Worm (Caenorhabditis elegans) whole organism, L3 larva: Measurements from ENCODE around the gene srh-216.

Source experiments
- R02D3.7 ChIP-seq: fragments of 150-350 bp; optimal IDR thresholded peaks from 2 replicates; lab custom pipeline; 2014; ENCODE audit warnings: missing biosample characterization, missing genetic modification characterization
- ZK546.5 ChIP-seq: sonication (generic microtip); optimal IDR thresholded peaks from 2 replicates; lab custom pipeline; 2017; ENCODE audit warnings: missing biosample characterization, missing genetic modification characterization
- aly-2 ChIP-seq: fragments of 150-350 bp; optimal IDR thresholded peaks from 2 replicates; lab custom pipeline; 2014; ENCODE audit warnings: missing biosample characterization, missing genetic modification characterization
- ama-1 ChIP-seq: fragments of 150-350 bp; optimal IDR thresholded peaks from 2 replicates; lab custom pipeline; 2018
- ceh-16 ChIP-seq: sonication (generic microtip); optimal IDR thresholded peaks from 2 replicates; lab custom pipeline; 2017; ENCODE audit warnings: missing biosample characterization, missing genetic modification characterization
- ceh-28 ChIP-seq: fragments of 150-350 bp; optimal IDR thresholded peaks from 2 replicates; lab custom pipeline; 2014; ENCODE audit warnings: missing biosample characterization, missing genetic modification reagents, missing genetic modification characterization
- ceh-9 ChIP-seq: sonication (generic microtip); optimal IDR thresholded peaks from 2 replicates; lab custom pipeline; 2018; ENCODE audit warnings: missing biosample characterization, missing genetic modification characterization
- egl-27 ChIP-seq: sonication (generic microtip); optimal IDR thresholded peaks from 4 replicates; lab custom pipeline; 2017; ENCODE audit warnings: missing biosample characterization, missing genetic modification reagents, missing genetic modification characterization
- egl-5 ChIP-seq: fragments of 150-350 bp; optimal IDR thresholded peaks from 2 replicates; lab custom pipeline; 2017; ENCODE audit warnings: missing biosample characterization, missing genetic modification reagents, missing genetic modification characterization, inconsistent platforms
- elt-1 ChIP-seq: fragments of 150-350 bp; optimal IDR thresholded peaks from 2 replicates; lab custom pipeline; 2014; ENCODE audit warnings: missing biosample characterization, missing genetic modification characterization
- elt-2 ChIP-seq: sonication (generic microtip); optimal IDR thresholded peaks from 2 replicates; lab custom pipeline; 2016; ENCODE audit warnings: missing genetic modification reagents, mild to moderate bottlenecking, missing genetic modification characterization, missing compliant biosample characterization
- elt-3 ChIP-seq, 3 experiments: fragments of 150-350 bp in 1 of 3; sonication (generic microtip) in 2 of 3; optimal IDR thresholded peaks; 2 replicates in 2 of 3; 4 replicates in 1 of 3; lab custom pipeline; 2014 to 2017; ENCODE audit warnings: missing biosample characterization in 3 of 3, missing genetic modification characterization in 3 of 3
- fkh-10 ChIP-seq: sonication (generic microtip); optimal IDR thresholded peaks from 2 replicates; lab custom pipeline; 2017; ENCODE audit warnings: missing biosample characterization, missing genetic modification reagents, missing genetic modification characterization
- fkh-2 ChIP-seq: fragments of 150-350 bp; optimal IDR thresholded peaks from 2 replicates; lab custom pipeline; 2014; ENCODE audit warnings: missing biosample characterization, missing genetic modification reagents, missing genetic modification characterization
- hmg-11 ChIP-seq: sonication (generic microtip); optimal IDR thresholded peaks from 2 replicates; lab custom pipeline; 2016; ENCODE audit warnings: missing genetic modification characterization, missing compliant biosample characterization
- lin-39 ChIP-seq: fragments of 150-350 bp; optimal IDR thresholded peaks from 2 replicates; lab custom pipeline; 2018; ENCODE audit warnings: missing biosample characterization, missing genetic modification reagents, missing genetic modification characterization
- mdl-1 ChIP-seq: fragments of 150-350 bp; optimal IDR thresholded peaks from 2 replicates; lab custom pipeline; 2014; ENCODE audit warnings: missing biosample characterization, missing genetic modification characterization
- mml-1 ChIP-seq: fragments of 150-350 bp; sonication (generic microtip); optimal IDR thresholded peaks from 3 replicates; lab custom pipeline; 2014; ENCODE audit warnings: missing biosample characterization, missing genetic modification characterization
- nhr-11 ChIP-seq: fragments of 150-350 bp; optimal IDR thresholded peaks from 2 replicates; lab custom pipeline; 2014; ENCODE audit warnings: missing biosample characterization, missing genetic modification characterization
- nhr-12 ChIP-seq: fragments of 150-350 bp; optimal IDR thresholded peaks from 2 replicates; lab custom pipeline; 2014; ENCODE audit warnings: missing biosample characterization, missing genetic modification characterization
- nhr-237 ChIP-seq: fragments of 150-350 bp; optimal IDR thresholded peaks from 2 replicates; lab custom pipeline; 2014; ENCODE audit warnings: missing biosample characterization, missing genetic modification characterization
- nhr-43 ChIP-seq: sonication (generic microtip); optimal IDR thresholded peaks from 2 replicates; lab custom pipeline; 2016; ENCODE audit warnings: mild to moderate bottlenecking, missing genetic modification characterization, missing compliant biosample characterization; ENCODE audit not compliant: poor library complexity, severe bottlenecking
- nhr-67 ChIP-seq: fragments of 150-350 bp; optimal IDR thresholded peaks from 2 replicates; lab custom pipeline; 2014; ENCODE audit warnings: missing biosample characterization, missing genetic modification characterization
- pha-4 ChIP-seq: fragments of 150-350 bp; optimal IDR thresholded peaks from 2 replicates; lab custom pipeline; 2014; ENCODE audit warnings: missing biosample characterization, missing genetic modification reagents, missing genetic modification characterization
- pqm-1 ChIP-seq: fragments of 150-350 bp; optimal IDR thresholded peaks from 2 replicates; lab custom pipeline; 2017; ENCODE audit warnings: missing biosample characterization, missing genetic modification characterization, inconsistent platforms
- tbx-2 ChIP-seq: sonication (generic microtip); optimal IDR thresholded peaks from 2 replicates; lab custom pipeline; 2016; ENCODE audit warnings: mild to moderate bottlenecking, missing genetic modification characterization, missing compliant biosample characterization
- unc-39 ChIP-seq: sonication (generic microtip); optimal IDR thresholded peaks from 4 replicates; lab custom pipeline; 2017; ENCODE audit warnings: missing biosample characterization, missing genetic modification characterization
- zag-1 ChIP-seq: fragments of 150-350 bp; optimal IDR thresholded peaks from 2 replicates; lab custom pipeline; 2014; ENCODE audit warnings: missing biosample characterization, missing genetic modification characterization
- ztf-11 ChIP-seq: fragments of 150-350 bp; optimal IDR thresholded peaks from 2 replicates; lab custom pipeline; 2014; ENCODE audit warnings: missing biosample characterization, missing genetic modification characterization

The srh-216 gene

ce11 chrV:16857977-16858479, 30.6 kb upstream of the srh-216 start, which contains the start of the genes clec-31 and clec-22:
Gene clec-31 (minus strand): TSS chrV:16858077.
Gene clec-22 (plus strand): TSS chrV:16858429.
- TF ChIP-seq ztf-11 (tag; lab: Kevin White, UChicago), result no peak
- no peak for TF ChIP-seq fkh-2 (tag; lab: Kevin White, UChicago)
- TF ChIP-seq, all 47 proteins: peak for 0

ce11 chrV:16853956-16854683, 26.7 kb upstream of the srh-216 start, which contains the start of the genes clec-35 and clec-27:
Gene clec-35 (minus strand): TSS chrV:16854056.
Gene clec-27 (plus strand): TSS chrV:16854633.
- TF ChIP-seq unc-39 (tag; lab: Kevin White, UChicago), result no peak

ce11 chrV:16852002-16852401, 24.6 kb upstream of the srh-216 start, which contains the start of gene clec-37:
Gene clec-37 (minus strand): TSS chrV:16852102.
- TF ChIP-seq unc-39 (tag; lab: Kevin White, UChicago) (no peak), ceh-28 (tag; lab: Kevin White, UChicago) (no peak), fkh-10 (GFP tag; lab: Kevin White, UChicago) (no peak), nhr-67 (tag; lab: Kevin White, UChicago) (no peak)

ce11 chrV:16848498-16848897, 21.1 kb upstream of the srh-216 start, which contains the start of the genes clec-36 and clec-26:
Gene clec-36 (minus strand): TSS chrV:16848598.
Gene clec-26 (plus strand): TSS chrV:16848611.
- TF ChIP-seq tbx-2 (tag; lab: Kevin White, UChicago), result no peak
- TF ChIP-seq elt-2 (tag; lab: Kevin White, UChicago), result peak; percentile 27

ce11 chrV:16842941-16843340, 15.6 kb upstream of the srh-216 start, which contains the start of gene clec-25:
Gene clec-25 (plus strand): TSS chrV:16843241.
- TF ChIP-seq nhr-237 (tag; lab: Kevin White, UChicago) (no peak), ceh-9 (tag; lab: Kevin White, UChicago) (no peak), egl-27 (tag; lab: Kevin White, UChicago) (no peak), R02D3.7 (tag; lab: Kevin White, UChicago) (no peak), elt-2 (tag; lab: Kevin White, UChicago) (no peak), aly-2 (tag; lab: Kevin White, UChicago) (no peak), elt-1 (tag; lab: Kevin White, UChicago) (no peak), pqm-1 (tag; lab: Kevin White, UChicago) (no peak), ceh-16 (tag; lab: Kevin White, UChicago) (no peak), elt-3 (tag; optimal IDR thresholded peaks at IDR 0.05; lab: Kevin White, UChicago) (no peak), nhr-43 (tag; lab: Kevin White, UChicago) (no peak), ZK546.5 (tag; lab: Kevin White, UChicago) (no peak), nhr-11 (no peak), zag-1 (tag; lab: Kevin White, UChicago) (no peak), ztf-11 (tag; lab: Kevin White, UChicago) (no peak)

- no peak for TF ChIP-seq nhr-12 (tag; lab: Kevin White, UChicago)
- no peak for TF ChIP-seq egl-27 (tag; lab: Kevin White, UChicago)
- no peak for TF ChIP-seq nhr-237 (tag; lab: Kevin White, UChicago)
- no peak for TF ChIP-seq ama-1
- TF ChIP-seq tbx-2 (tag; lab: Kevin White, UChicago), result no peak
- TF ChIP-seq mml-1 (tag; lab: Kevin White, UChicago), result no peak
- TF ChIP-seq nhr-43 (tag; lab: Kevin White, UChicago), result no peak
- TF ChIP-seq hmg-11, result no peak
- no peak for TF ChIP-seq lin-39 (tag; lab: Kevin White, UChicago)
- TF ChIP-seq pha-4 (tag; lab: Kevin White, UChicago), result no peak
- TF ChIP-seq egl-5 (tag; lab: Kevin White, UChicago), result no peak
- TF ChIP-seq mdl-1 (tag; lab: Kevin White, UChicago), result no peak
- no peak for TF ChIP-seq elt-1 (tag; lab: Kevin White, UChicago)
Observed at ce11 chrV:16840961-16841360, 13.6 kb upstream of the srh-216 start, which contains the start of gene clec-40. Gene clec-40 (minus strand): TSS chrV:16841061.
